Worm (Caenorhabditis elegans): ENCODE results near the gene msa-1.
A peak's percentile ranks its signal among the peaks of the same experiment; 100 is the strongest.

Gene msa-1

DNA sequence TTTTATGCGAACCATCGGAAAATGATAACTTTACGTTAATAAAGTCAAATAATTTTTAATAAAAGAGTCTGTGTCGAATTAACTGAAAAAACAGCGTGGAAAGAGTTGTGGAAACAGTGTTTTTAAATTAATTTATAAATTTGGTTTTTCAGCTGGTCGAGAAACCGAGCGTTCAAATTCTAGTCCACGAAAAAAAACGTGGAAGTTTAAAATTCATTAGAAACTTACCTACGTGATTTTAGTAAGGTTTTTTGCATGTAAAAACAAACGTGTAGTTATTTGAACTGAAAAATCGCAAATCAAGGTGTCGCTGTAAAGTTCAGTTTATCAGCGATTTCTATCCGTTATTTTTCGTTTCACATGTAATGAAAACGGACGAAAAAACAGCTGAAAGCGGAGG, 9.9 kb upstream of the msa-1 start, which contains the start of gene mans-4:
TSS of gene mans-4 (minus strand) at position 101 of the 400 bp plus-strand sequence.
- no peak for TF ChIP-seq jun-1 (tag; optimal IDR thresholded peaks at IDR 0.05)
- TF ChIP-seq ZK546.5 (tag; optimal IDR thresholded peaks at IDR 0.05) = no peak
- TF ChIP-seq nfya-1 (tag; optimal IDR thresholded peaks at IDR 0.05; ENCODE audit: insufficient read depth) = no peak
- no peak for TF ChIP-seq nhr-67 (tag; optimal IDR thresholded peaks at IDR 0.05)
- no peak for TF ChIP-seq hmg-11 (tag; optimal IDR thresholded peaks at IDR 0.05)
- TF ChIP-seq unc-62 (GFP tag; optimal IDR thresholded peaks at IDR 0.05) = no peak
- no peak for TF ChIP-seq ama-1 (optimal IDR thresholded peaks at IDR 0.05)
- TF ChIP-seq ceh-16 (tag; optimal IDR thresholded peaks at IDR 0.05) = no peak
- TF ChIP-seq fos-1 (tag; optimal IDR thresholded peaks at IDR 0.05) = no peak
- no peak for TF ChIP-seq nhr-11 (tag; optimal IDR thresholded peaks at IDR 0.05)
- no peak for TF ChIP-seq egl-5 (tag; optimal IDR thresholded peaks at IDR 0.05)
- no peak for TF ChIP-seq nhr-23 (tag; optimal IDR thresholded peaks at IDR 0.05)
- no peak for TF ChIP-seq ceh-82 (tag; optimal IDR thresholded peaks at IDR 0.05)
- TF ChIP-seq lsy-12 (tag; optimal IDR thresholded peaks at IDR 0.05) = no peak
- no peak for TF ChIP-seq ztf-4 (tag; optimal IDR thresholded peaks at IDR 0.05)
- no peak for TF ChIP-seq fkh-2 (tag; optimal IDR thresholded peaks at IDR 0.05)
- TF ChIP-seq nhr-25 (tag; optimal IDR thresholded peaks at IDR 0.05) = no peak
- no peak for TF ChIP-seq mdl-1 (tag; optimal IDR thresholded peaks at IDR 0.05)
- TF ChIP-seq elt-1 (tag; optimal IDR thresholded peaks at IDR 0.05) = no peak
- no peak for TF ChIP-seq zag-1 (tag; optimal IDR thresholded peaks at IDR 0.05)

- TF ChIP-seq egl-5 (tag; optimal IDR thresholded peaks at IDR 0.05) (peak; percentile 70), mdl-1 (tag; optimal IDR thresholded peaks at IDR 0.05) (no peak)
Measured at ce11 chrIV:9079330-9079729, 9.1 kb upstream of the msa-1 start.

DNA sequence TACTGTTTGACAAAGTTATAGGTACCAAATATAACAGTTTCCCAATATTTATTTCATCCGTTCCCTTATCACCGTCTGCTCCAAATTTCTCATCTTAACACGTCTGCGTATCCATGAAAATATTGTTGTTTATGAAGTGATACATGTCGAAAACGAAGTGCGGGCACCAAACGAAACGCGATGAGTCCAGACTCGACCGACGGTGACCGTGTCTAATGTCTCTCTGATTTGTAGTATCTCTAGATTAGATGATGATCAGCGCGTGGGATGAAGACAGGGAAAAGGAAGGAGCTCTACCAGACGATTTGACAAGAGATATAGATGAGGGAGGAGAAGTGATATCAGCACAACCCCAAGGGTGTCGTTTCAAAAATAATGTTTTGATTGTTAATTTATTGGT, 8.2 kb upstream of the msa-1 start:
- TF ChIP-seq jun-1 (tag; optimal IDR thresholded peaks at IDR 0.05) = no peak
- TF ChIP-seq egl-5 (tag; optimal IDR thresholded peaks at IDR 0.05) = peak; percentile 59
- peak; percentile 7 for TF ChIP-seq nfya-1 (tag; optimal IDR thresholded peaks at IDR 0.05; ENCODE audit: insufficient read depth)

DNA sequence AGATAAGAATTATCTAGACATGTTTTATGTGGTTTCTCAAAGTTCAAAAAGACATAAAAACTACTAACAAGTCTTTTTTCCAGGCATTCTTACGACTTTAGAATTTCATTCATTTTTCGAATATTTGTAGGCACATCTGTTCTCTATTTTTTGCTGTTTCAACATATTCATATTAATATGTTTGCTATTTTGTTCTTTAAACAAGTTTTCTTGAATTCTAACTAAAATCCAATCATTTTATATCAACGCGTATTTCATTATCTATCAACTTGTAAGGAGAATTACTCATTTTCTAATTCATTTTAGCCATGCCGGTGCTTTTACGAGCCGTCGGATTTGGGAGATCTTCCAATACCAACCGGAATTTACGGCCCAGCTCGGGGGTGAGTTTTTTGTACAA, 6.3 kb upstream of the msa-1 start, which contains the start of gene twk-8:
TSS of gene twk-8 (plus strand) at position 301 of the 400 bp plus-strand sequence.
- TF ChIP-seq ceh-28 (tag; optimal IDR thresholded peaks at IDR 0.05) (no peak), nhr-23 (tag; optimal IDR thresholded peaks at IDR 0.05) (no peak), mml-1 (tag; optimal IDR thresholded peaks at IDR 0.05) (no peak), ceh-16 (tag; optimal IDR thresholded peaks at IDR 0.05) (no peak), mdl-1 (tag; optimal IDR thresholded peaks at IDR 0.05) (no peak), nhr-11 (tag; optimal IDR thresholded peaks at IDR 0.05) (no peak), lin-15B (tag; optimal IDR thresholded peaks at IDR 0.05) (no peak), ztf-11 (tag; optimal IDR thresholded peaks at IDR 0.05) (no peak), sea-2 (GFP tag; optimal IDR thresholded peaks at IDR 0.05) (no peak), daf-12 (tag; optimal IDR thresholded peaks at IDR 0.05) (no peak), nhr-28 (tag; optimal IDR thresholded peaks at IDR 0.05) (no peak), fkh-10 (GFP tag; optimal IDR thresholded peaks at IDR 0.05) (no peak), jun-1 (tag; optimal IDR thresholded peaks at IDR 0.05) (no peak), aly-2 (tag; optimal IDR thresholded peaks at IDR 0.05) (no peak), nhr-12 (tag; optimal IDR thresholded peaks at IDR 0.05) (no peak), nhr-67 (tag; optimal IDR thresholded peaks at IDR 0.05) (no peak), pha-4 (tag; optimal IDR thresholded peaks at IDR 0.05) (no peak), ceh-82 (tag; optimal IDR thresholded peaks at IDR 0.05) (no peak)

- TF ChIP-seq nhr-76 (tag; optimal IDR thresholded peaks at IDR 0.05) (no peak), snpc-4 (tag; optimal IDR thresholded peaks at IDR 0.05) (no peak), jun-1 (tag; optimal IDR thresholded peaks at IDR 0.05) (no peak), unc-62 (GFP tag; optimal IDR thresholded peaks at IDR 0.05) (no peak), mml-1 (tag; optimal IDR thresholded peaks at IDR 0.05) (no peak), nhr-28 (tag; optimal IDR thresholded peaks at IDR 0.05) (no peak), nhr-237 (tag; optimal IDR thresholded peaks at IDR 0.05) (no peak), ceh-82 (tag; optimal IDR thresholded peaks at IDR 0.05) (no peak), ama-1 (optimal IDR thresholded peaks at IDR 0.05) (peak; percentile 6), daf-12 (tag; optimal IDR thresholded peaks at IDR 0.05) (no peak), skn-1 (tag; optimal IDR thresholded peaks at IDR 0.05) (no peak), lin-39 (tag; optimal IDR thresholded peaks at IDR 0.05) (no peak), R02D3.7 (tag; optimal IDR thresholded peaks at IDR 0.05) (no peak), elt-1 (tag; optimal IDR thresholded peaks at IDR 0.05) (peak; percentile 12), nhr-25 (tag; optimal IDR thresholded peaks at IDR 0.05) (peak; percentile 42), unc-39 (tag; optimal IDR thresholded peaks at IDR 0.05) (no peak), nhr-12 (tag; optimal IDR thresholded peaks at IDR 0.05) (no peak), eor-1 (tag; optimal IDR thresholded peaks at IDR 0.05) (no peak), lsy-12 (tag; optimal IDR thresholded peaks at IDR 0.05) (no peak), aly-2 (tag; optimal IDR thresholded peaks at IDR 0.05) (no peak), ZK546.5 (tag; optimal IDR thresholded peaks at IDR 0.05) (no peak), egl-5 (tag; optimal IDR thresholded peaks at IDR 0.05) (no peak), zag-1 (tag; optimal IDR thresholded peaks at IDR 0.05) (no peak)
Measured at ce11 chrIV:9090538-9091195, 2.3 kb downstream of the msa-1 start.
